Worm (Caenorhabditis elegans) whole organism, L1 larva: Measurements from ENCODE around the gene Y69E1A.1.

Source experiments
- C16A3.4 ChIP-seq: fragments of 150-350 bp; optimal IDR thresholded peaks from 2 replicates; lab custom pipeline; 2014; ENCODE audit warnings: missing biosample characterization, missing genetic modification characterization
- C34B4.2 ChIP-seq: sonication (generic microtip); optimal IDR thresholded peaks from 2 replicates; lab custom pipeline; 2017; ENCODE audit warnings: mild to moderate bottlenecking, missing genetic modification characterization, missing compliant biosample characterization
- Y116A8C.19 ChIP-seq: sonication (generic microtip); optimal IDR thresholded peaks from 2 replicates; lab custom pipeline; 2016; ENCODE audit warnings: missing compliant biosample characterization, missing genetic modification characterization, borderline replicate concordance
- alr-1 ChIP-seq: fragments of 200-800 bp; sonication (Bioruptor generic); optimal IDR thresholded peaks from 2 replicates; lab custom pipeline; 2018; ENCODE audit warnings: borderline replicate concordance, mild to moderate bottlenecking, missing genetic modification characterization, missing compliant biosample characterization
- aly-2 ChIP-seq: fragments of 150-350 bp; optimal IDR thresholded peaks from 2 replicates; lab custom pipeline; 2014; ENCODE audit warnings: missing biosample characterization, missing genetic modification characterization
- ceh-88 ChIP-seq: fragments of 200-800 bp; sonication (Bioruptor generic); IDR thresholded peaks from 2 replicates; pipeline ENCODE4 v1.3.6; 2022; ENCODE audit warnings: missing genetic modification characterization, missing compliant biosample characterization
- ceh-90 ChIP-seq: sonication (generic microtip); optimal IDR thresholded peaks from 2 replicates; lab custom pipeline; 2016; ENCODE audit warnings: missing genetic modification characterization, missing compliant biosample characterization
- efl-1 ChIP-seq, 4 experiments: fragments of 150-350 bp; optimal IDR thresholded peaks in 3 of 4; peaks in 1 of 4; 1 replicate in 1 of 4; 2 replicates in 3 of 4; lab custom pipeline; 2014; ENCODE audit warnings: missing biosample characterization in 2 of 4, missing genetic modification characterization in 2 of 4, missing genetic modification reagents in 2 of 4
- elt-2 ChIP-seq: sonication (generic microtip); optimal IDR thresholded peaks from 2 replicates; lab custom pipeline; 2016; ENCODE audit warnings: missing genetic modification characterization, mild to moderate bottlenecking, inconsistent platforms, missing compliant biosample characterization, missing genetic modification reagents
- elt-3 ChIP-seq, 6 experiments: fragments of 150-350 bp in 1 of 6; sonication (generic microtip); optimal IDR thresholded peaks; 2 replicates each; lab custom pipeline; 2017 to 2018; ENCODE audit warnings: missing biosample characterization in 6 of 6, missing genetic modification characterization in 6 of 6, inconsistent platforms in 1 of 6
- ets-5 ChIP-seq: fragments of 200-800 bp; sonication (Bioruptor generic); IDR thresholded peaks from 2 replicates; pipeline ENCODE4 v1.3.6; 2022; ENCODE audit warnings: missing genetic modification characterization, missing compliant biosample characterization
- fos-1 ChIP-seq: fragments of 150-350 bp; optimal IDR thresholded peaks from 2 replicates; lab custom pipeline; 2014; ENCODE audit warnings: missing biosample characterization, missing genetic modification characterization
- hlh-17 ChIP-seq: fragments of 200-800 bp; sonication (Bioruptor generic); optimal IDR thresholded peaks from 2 replicates; lab custom pipeline; 2018; ENCODE audit warnings: missing genetic modification characterization, mild to moderate bottlenecking, missing compliant biosample characterization, moderate library complexity, borderline replicate concordance
- irx-1 ChIP-seq: sonication (generic microtip); optimal IDR thresholded peaks from 2 replicates; lab custom pipeline; 2016; ENCODE audit warnings: missing genetic modification characterization, missing compliant biosample characterization
- isw-1 ChIP-seq: fragments of 200-800 bp; sonication (Bioruptor generic); IDR thresholded peaks from 2 replicates; pipeline ENCODE4 v1.3.6; 2022; ENCODE audit warnings: missing genetic modification characterization, missing compliant biosample characterization
- jun-1 ChIP-seq: fragments of 150-350 bp; optimal IDR thresholded peaks from 2 replicates; lab custom pipeline; 2014; ENCODE audit warnings: missing biosample characterization, missing genetic modification reagents, missing genetic modification characterization
- lin-13 ChIP-seq: fragments of 150-350 bp; optimal IDR thresholded peaks from 2 replicates; lab custom pipeline; 2014; ENCODE audit warnings: missing biosample characterization, missing genetic modification reagents, missing genetic modification characterization
- lin-14 ChIP-seq: fragments of 200-800 bp; sonication (Bioruptor generic); optimal IDR thresholded peaks from 2 replicates; lab custom pipeline; 2018; ENCODE audit warnings: mild to moderate bottlenecking, missing genetic modification characterization, moderate library complexity, missing compliant biosample characterization
- lin-35 ChIP-seq, 2 experiments: fragments of 150-350 bp; optimal IDR thresholded peaks; 2 replicates each; lab custom pipeline; 2014; ENCODE audit warnings: missing biosample characterization in 2 of 2, missing genetic modification characterization in 2 of 2, missing genetic modification reagents in 2 of 2
- lin-39 ChIP-seq: fragments of 150-350 bp; optimal IDR thresholded peaks from 2 replicates; lab custom pipeline; 2014; ENCODE audit warnings: missing biosample characterization, missing genetic modification reagents, missing genetic modification characterization
- lir-3 ChIP-seq: sonication (generic microtip); optimal IDR thresholded peaks from 2 replicates; lab custom pipeline; 2016; ENCODE audit warnings: mild to moderate bottlenecking, missing genetic modification characterization, moderate library complexity, missing compliant biosample characterization; ENCODE audit not compliant: poor library complexity
- lsy-2 ChIP-seq, 2 experiments: fragments of 150-350 bp; optimal IDR thresholded peaks; 2 replicates each; lab custom pipeline; 2014; ENCODE audit warnings: missing biosample characterization in 2 of 2, missing genetic modification characterization in 2 of 2
- mdl-1 ChIP-seq, 2 experiments: fragments of 150-350 bp; optimal IDR thresholded peaks; 2 replicates each; lab custom pipeline; 2014 to 2017; ENCODE audit warnings: missing biosample characterization in 2 of 2, missing genetic modification characterization in 2 of 2, inconsistent platforms in 1 of 2
- nhr-12 ChIP-seq: sonication (generic microtip); optimal IDR thresholded peaks from 2 replicates; lab custom pipeline; 2017; ENCODE audit warnings: missing biosample characterization, missing genetic modification characterization
- nhr-19 ChIP-seq: fragments of 200-800 bp; sonication (Bioruptor generic); conservative IDR thresholded peaks from 2 replicates; pipeline ENCODE4 v1.3.6; 2022; ENCODE audit warnings: missing genetic modification characterization, missing compliant biosample characterization
- nhr-20 ChIP-seq: sonication (generic microtip); optimal IDR thresholded peaks from 2 replicates; lab custom pipeline; 2016; ENCODE audit warnings: mild to moderate bottlenecking, missing genetic modification characterization, missing compliant biosample characterization
- nhr-237 ChIP-seq: fragments of 150-350 bp; optimal IDR thresholded peaks from 2 replicates; lab custom pipeline; 2014; ENCODE audit warnings: missing biosample characterization, missing genetic modification characterization
- nhr-28 ChIP-seq: fragments of 150-350 bp; optimal IDR thresholded peaks from 2 replicates; lab custom pipeline; 2014; ENCODE audit warnings: missing biosample characterization, missing genetic modification characterization
- nhr-47 ChIP-seq: sonication (generic microtip); optimal IDR thresholded peaks from 2 replicates; lab custom pipeline; 2016; ENCODE audit warnings: mild to moderate bottlenecking, missing genetic modification characterization, moderate library complexity, missing compliant biosample characterization
- nhr-76 ChIP-seq: sonication (generic microtip); optimal IDR thresholded peaks from 2 replicates; lab custom pipeline; 2017; ENCODE audit warnings: missing biosample characterization, missing genetic modification characterization
- nhr-77 ChIP-seq: fragments of 150-350 bp; optimal IDR thresholded peaks from 2 replicates; lab custom pipeline; 2014; ENCODE audit warnings: missing biosample characterization, missing genetic modification characterization
- nhr-84 ChIP-seq: sonication (generic microtip); optimal IDR thresholded peaks from 2 replicates; lab custom pipeline; 2017; ENCODE audit warnings: missing biosample characterization, missing genetic modification characterization
- pag-3 ChIP-seq: sonication (generic microtip); optimal IDR thresholded peaks from 2 replicates; lab custom pipeline; 2017; ENCODE audit warnings: missing genetic modification characterization, mild to moderate bottlenecking, missing compliant biosample characterization, antibody characterized with exemption, borderline replicate concordance; ENCODE audit not compliant: insufficient read depth
- pax-3 ChIP-seq: fragments of 200-800 bp; sonication (Bioruptor generic); optimal IDR thresholded peaks from 2 replicates; lab custom pipeline; 2018; ENCODE audit warnings: mild to moderate bottlenecking, missing genetic modification characterization, moderate library complexity, missing compliant biosample characterization
- pqm-1 ChIP-seq: sonication (generic microtip); optimal IDR thresholded peaks from 3 replicates; lab custom pipeline; 2017; ENCODE audit warnings: missing biosample characterization, missing genetic modification characterization
- sox-4 ChIP-seq: sonication (generic microtip); optimal IDR thresholded peaks from 2 replicates; lab custom pipeline; 2016; ENCODE audit warnings: missing genetic modification characterization, missing compliant biosample characterization
- sptf-1 ChIP-seq: fragments of 150-350 bp; optimal IDR thresholded peaks from 2 replicates; lab custom pipeline; 2014; ENCODE audit warnings: missing biosample characterization, missing genetic modification characterization
- sup-37 ChIP-seq: fragments of 200-800 bp; sonication (Bioruptor generic); optimal IDR thresholded peaks from 2 replicates; lab custom pipeline; 2018; ENCODE audit warnings: mild to moderate bottlenecking, missing genetic modification characterization, missing compliant biosample characterization
- tbx-2 ChIP-seq: sonication (generic microtip); optimal IDR thresholded peaks from 2 replicates; lab custom pipeline; 2016; ENCODE audit warnings: missing genetic modification characterization, missing compliant biosample characterization
- tlp-1 ChIP-seq: fragments of 150-350 bp; optimal IDR thresholded peaks from 2 replicates; lab custom pipeline; 2014; ENCODE audit warnings: missing biosample characterization, missing genetic modification characterization
- unc-130 ChIP-seq: fragments of 150-350 bp; optimal IDR thresholded peaks from 2 replicates; lab custom pipeline; 2017; ENCODE audit warnings: missing biosample characterization, missing genetic modification characterization, inconsistent platforms
- unc-62 ChIP-seq: fragments of 150-350 bp; optimal IDR thresholded peaks from 2 replicates; lab custom pipeline; 2014; ENCODE audit warnings: missing biosample characterization, missing genetic modification reagents, missing genetic modification characterization
- zip-4 ChIP-seq: fragments of 200-800 bp; sonication (Bioruptor generic); optimal IDR thresholded peaks from 2 replicates; lab custom pipeline; 2018; ENCODE audit warnings: mild to moderate bottlenecking, missing genetic modification characterization, moderate library complexity, missing compliant biosample characterization

Y69E1A.1 gene

DNA sequence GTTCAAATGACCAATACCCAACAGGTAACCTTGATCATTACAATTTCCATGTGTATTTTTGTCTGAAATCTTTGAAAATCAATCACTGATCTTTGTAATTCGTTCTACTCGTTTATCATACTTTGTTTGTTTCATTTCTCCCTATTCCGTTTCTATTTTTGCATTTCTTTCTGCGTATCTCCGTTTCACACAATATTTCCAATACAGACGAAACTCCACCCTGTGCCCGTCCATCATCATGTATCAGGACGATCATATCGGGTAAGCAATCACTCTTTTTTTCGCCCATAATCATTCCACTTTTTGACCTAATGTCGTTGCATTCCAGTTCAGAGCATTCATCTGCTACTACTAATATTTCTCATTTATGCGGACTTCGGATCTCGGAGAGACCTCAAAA is 39.0 kb downstream of the Y69E1A.1 start, which contains the start of gene pyk-2 (continued):
- TF ChIP-seq efl-1 (optimal IDR thresholded peaks at IDR 0.05; lab: Kevin White, UChicago), result no peak
- peak in 1 of 2 experiments; percentile 75 for TF ChIP-seq efl-1 (GFP tag; optimal IDR thresholded peaks at IDR 0.05 in 1 of 2; lab: Kevin White, UChicago)
- TF ChIP-seq lir-3 (tag; lab: Kevin White, UChicago), result no peak
- TF ChIP-seq ceh-90, result no peak
- no peak for TF ChIP-seq sox-4
- peak in 3 of 6 experiments; percentile 29 to 65 (median 64) for TF ChIP-seq elt-3 (tag; optimal IDR thresholded peaks at IDR 0.05; lab: Kevin White, UChicago)
- TF ChIP-seq lin-13 (GFP tag; lab: Kevin White, UChicago), result no peak
- TF ChIP-seq nhr-19 (GFP tag; lab: Robert Waterston, UW), result peak; percentile 26
- TF ChIP-seq tbx-2 (tag; lab: Kevin White, UChicago), result peak; percentile 19
- no peak for TF ChIP-seq pax-3 (tag; lab: Kevin White, UChicago)
- no peak for TF ChIP-seq nhr-237

DNA sequence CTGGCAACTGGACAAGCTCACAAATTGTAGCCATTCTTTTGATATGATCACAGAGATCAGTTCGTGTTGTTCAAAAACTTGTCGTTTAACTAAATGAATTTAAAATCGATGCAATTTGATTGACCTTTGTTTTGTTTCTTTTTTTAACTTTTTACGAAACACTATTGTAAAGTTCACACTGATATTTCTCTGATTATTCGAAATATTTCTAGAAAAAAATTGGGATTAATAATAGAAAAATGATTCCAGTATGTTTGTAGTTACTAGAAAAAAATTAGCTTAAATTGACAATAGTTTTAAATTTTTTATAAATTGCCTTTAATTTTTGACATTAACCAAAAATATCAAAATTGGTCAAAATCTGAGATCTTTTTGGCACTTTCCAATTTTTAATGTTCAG is 39.5 kb downstream of the Y69E1A.1 start, which contains the start of gene ZK596.2:
TSS of gene ZK596.2 (minus strand) at position 101 of the 400 bp plus-strand sequence.
- no peak for TF ChIP-seq efl-1 (optimal IDR thresholded peaks at IDR 0.05; lab: Kevin White, UChicago)
- no peak for TF ChIP-seq efl-1 (GFP tag; optimal IDR thresholded peaks at IDR 0.05 in 1 of 2; lab: Kevin White, UChicago)
- no peak for TF ChIP-seq ceh-88 (GFP tag; lab: Robert Waterston, UW)
- no peak for TF ChIP-seq lin-39
- TF ChIP-seq nhr-28 (tag; lab: Kevin White, UChicago), result no peak
- no peak for TF ChIP-seq pqm-1 (tag; lab: Kevin White, UChicago)
- no peak for TF ChIP-seq alr-1 (tag; lab: Kevin White, UChicago)
- TF ChIP-seq zip-4 (GFP tag; lab: Kevin White, UChicago), result no peak
- no peak for TF ChIP-seq pag-3 (tag; lab: Kevin White, UChicago)
- TF ChIP-seq ceh-90, result no peak
- no peak for TF ChIP-seq nhr-77 (tag; lab: Kevin White, UChicago)
- no peak for TF ChIP-seq lsy-2 (tag; optimal IDR thresholded peaks at IDR 0.05; lab: Kevin White, UChicago)
- no peak for TF ChIP-seq sup-37 (GFP tag; lab: Kevin White, UChicago)

DNA sequence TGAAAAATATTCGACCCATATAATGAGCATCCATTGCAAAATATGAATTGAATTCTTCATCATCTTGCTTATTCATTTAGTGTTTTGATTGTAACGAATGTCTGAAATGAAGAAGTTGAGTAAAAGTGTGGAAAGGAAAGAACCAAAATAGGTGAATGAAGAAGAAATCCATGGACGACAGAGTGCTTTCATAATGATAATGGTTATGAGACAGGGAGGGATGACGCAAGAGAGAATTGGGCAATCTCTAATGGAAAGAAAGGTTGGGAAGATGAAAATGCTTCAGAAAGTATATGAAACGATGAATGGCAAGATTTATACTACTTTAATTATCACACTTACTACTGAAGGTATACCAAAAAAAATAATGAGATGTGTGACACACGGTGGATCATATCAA is 44.4 kb downstream of the Y69E1A.1 start, which contains the start of gene ZK596.3:
TSS of gene ZK596.3 (minus strand) at position 101 of the 400 bp plus-strand sequence.
- TF ChIP-seq pag-3 (tag; lab: Kevin White, UChicago), result no peak
- no peak for TF ChIP-seq lir-3 (tag; lab: Kevin White, UChicago)
- no peak for TF ChIP-seq lsy-2 (tag; optimal IDR thresholded peaks at IDR 0.05; lab: Kevin White, UChicago)
- no peak for TF ChIP-seq nhr-84 (tag; lab: Kevin White, UChicago)
- no peak for TF ChIP-seq C34B4.2 (tag; lab: Kevin White, UChicago)
- TF ChIP-seq nhr-77 (tag; lab: Kevin White, UChicago), result no peak
- no peak for TF ChIP-seq ceh-90
- no peak for TF ChIP-seq lin-35 (GFP tag; optimal IDR thresholded peaks at IDR 0.05; lab: Kevin White, UChicago)
- no peak for TF ChIP-seq nhr-76 (tag; lab: Kevin White, UChicago)
- TF ChIP-seq jun-1 (tag; lab: Kevin White, UChicago), result no peak
- no peak for TF ChIP-seq irx-1 (tag; lab: Kevin White, UChicago)
- no peak for TF ChIP-seq aly-2
- TF ChIP-seq C16A3.4 (tag; lab: Kevin White, UChicago), result no peak
- no peak for TF ChIP-seq nhr-12 (tag; lab: Kevin White, UChicago)
- no peak for TF ChIP-seq unc-62 (GFP tag; lab: Kevin White, UChicago)

DNA sequence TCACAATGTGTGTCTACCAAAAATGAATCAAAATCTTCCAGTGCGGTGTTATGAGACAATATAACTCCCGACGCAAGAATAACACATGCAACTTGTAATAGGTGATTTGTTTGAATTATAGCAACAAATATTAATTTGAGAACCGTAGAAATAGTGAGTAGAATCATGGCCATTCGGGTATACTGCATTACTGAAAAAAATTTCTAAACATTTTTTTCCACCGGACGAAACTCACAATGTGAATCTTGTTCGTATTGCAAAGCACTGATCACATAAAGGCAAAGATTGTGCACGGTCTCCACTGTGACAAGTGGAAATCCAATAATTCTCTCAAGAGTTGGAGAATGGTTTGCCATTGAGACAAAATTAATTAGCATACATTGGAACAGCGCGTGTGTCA is 46.2 kb downstream of the Y69E1A.1 start:
- no peak for TF ChIP-seq nhr-77 (tag; lab: Kevin White, UChicago)
- no peak for TF ChIP-seq Y116A8C.19 (tag; lab: Kevin White, UChicago)
- TF ChIP-seq elt-2 (tag; lab: Kevin White, UChicago), result no peak
- no peak for TF ChIP-seq sup-37 (GFP tag; lab: Kevin White, UChicago)
- TF ChIP-seq nhr-76 (tag; lab: Kevin White, UChicago), result no peak
- no peak for TF ChIP-seq lsy-2 (tag; optimal IDR thresholded peaks at IDR 0.05; lab: Kevin White, UChicago)
- no peak for TF ChIP-seq fos-1 (tag; lab: Kevin White, UChicago)
- TF ChIP-seq sptf-1, result no peak
- TF ChIP-seq tlp-1, result no peak
- no peak for TF ChIP-seq unc-62 (GFP tag; lab: Kevin White, UChicago)
- TF ChIP-seq isw-1, result no peak
- no peak for TF ChIP-seq nhr-20
- TF ChIP-seq unc-130 (tag; lab: Kevin White, UChicago), result no peak
- no peak for TF ChIP-seq nhr-47 (tag; lab: Kevin White, UChicago)
- TF ChIP-seq lin-39, result no peak
- no peak for TF ChIP-seq lin-14 (GFP tag; lab: Kevin White, UChicago)
- no peak for TF ChIP-seq ets-5 (GFP tag; lab: Robert Waterston, UW)
- TF ChIP-seq mdl-1 (tag; optimal IDR thresholded peaks at IDR 0.05; lab: Kevin White, UChicago), result no peak
- no peak for TF ChIP-seq hlh-17 (GFP tag; lab: Kevin White, UChicago)
